Fruit fly (Drosophila melanogaster): ENCODE results near the gene CG15765.

Gene CG15765

dm6 chrX:5888933-5889332 is 70.6 kb downstream of the CG15765 start (continued):
- TF ChIP-seq CG4730 (GFP tag; IDR thresholded peaks at IDR 0.05) (0 out of 2 replicates have a peak, but pooled peaks have one; percentile 21), kni (GFP tag; optimal IDR thresholded peaks at IDR 0.05) (peak; percentile 69), grn (GFP tag; optimal IDR thresholded peaks at IDR 0.05) (peak; percentile 0), CG4404 (GFP tag; IDR thresholded peaks at IDR 0.05) (0 out of 2 replicates have a peak, but pooled peaks have one; percentile 13), luna (GFP tag; optimal IDR thresholded peaks at IDR 0.05) (no peak), CG15269 (tag; optimal IDR thresholded peaks at IDR 0.05) (peak; percentile 15), nerfin-1 (tag; optimal IDR thresholded peaks at IDR 0.05) (peak; percentile 46), fd96Cb (tag; optimal IDR thresholded peaks at IDR 0.05) (peak; percentile 17), CG18599 (GFP tag; optimal IDR thresholded peaks at IDR 0.05) (peak; percentile 46), fd64A (GFP tag; optimal IDR thresholded peaks at IDR 0.05) (no peak), CG12391 (tag; optimal IDR thresholded peaks at IDR 0.05) (peak; percentile 42), CG4707 (GFP tag; optimal IDR thresholded peaks at IDR 0.05) (no peak), slbo (GFP tag; IDR thresholded peaks at IDR 0.05) (peak; percentile 37; the same call in 1 of the 2 replicates), vvl (GFP tag; IDR thresholded peaks at IDR 0.05) (peak; percentile 53; the same call in 1 of the 2 replicates), CG9817 (tag; optimal IDR thresholded peaks at IDR 0.05) (peak; percentile 2), ATbp (GFP tag; optimal IDR thresholded peaks at IDR 0.05) (peak; percentile 57), CG11456 (GFP tag; IDR thresholded peaks at IDR 0.05) (0 out of 3 replicates have a peak, but pooled peaks have one; percentile 52), CG18619 (GFP tag; optimal IDR thresholded peaks at IDR 0.05) (peak; percentile 4), CG12769 (tag; optimal IDR thresholded peaks at IDR 0.05) (peak; percentile 42), oc (tag; optimal IDR thresholded peaks at IDR 0.05) (peak; percentile 52)
